Fruit fly (Drosophila melanogaster) whole organism, embryonic: ENCODE measurements around the gene Tengl1.

Experiments used
- Aef1 ChIP-seq: fragments of 200-800 bp; sonication (Bioruptor generic); IDR thresholded peaks from 3 replicates; pipeline ENCODE4 v1.3.6; 2022; ENCODE audit warnings: missing biosample characterization, missing genetic modification characterization
- CG10543 ChIP-seq: fragments of 200-800 bp; sonication (Bioruptor generic); optimal IDR thresholded peaks from 3 replicates; lab custom pipeline; 2017; ENCODE audit warnings: missing biosample characterization, mild to moderate bottlenecking, missing genetic modification characterization, moderate library complexity
- CG12659 ChIP-seq: fragments of 200-800 bp; sonication (Bioruptor generic); optimal IDR thresholded peaks from 3 replicates; lab custom pipeline; 2017; ENCODE audit warnings: mild to moderate bottlenecking, missing biosample characterization, missing genetic modification reagents, missing genetic modification characterization
- CG12769 ChIP-seq: fragments of 200-800 bp; sonication (Bioruptor generic); optimal IDR thresholded peaks from 2 replicates; lab custom pipeline; 2019; ENCODE audit warnings: missing biosample characterization, mild to moderate bottlenecking, missing genetic modification characterization, moderate library complexity
- CG13287 ChIP-seq: fragments of 200-800 bp; sonication (Bioruptor generic); IDR thresholded peaks from 2 replicates; pipeline ENCODE4 v1.3.6; 2022; ENCODE audit warnings: missing biosample characterization, missing genetic modification characterization; ENCODE audit not compliant: partially characterized antibody
- CG15514 ChIP-seq: fragments of 200-800 bp; sonication (Bioruptor generic); optimal IDR thresholded peaks from 3 replicates; lab custom pipeline; 2017; ENCODE audit warnings: missing biosample characterization, missing genetic modification characterization, mild to moderate bottlenecking, moderate library complexity, missing genetic modification reagents
- CG17186 ChIP-seq: fragments of 200-800 bp; sonication (Bioruptor generic); optimal IDR thresholded peaks from 3 replicates; lab custom pipeline; 2017; ENCODE audit warnings: missing biosample characterization, missing genetic modification reagents, missing genetic modification characterization
- CG17328 ChIP-seq: fragments of 200-800 bp; sonication (Bioruptor generic); IDR thresholded peaks from 2 replicates; pipeline ENCODE4 v1.3.6; 2022; ENCODE audit warnings: missing biosample characterization, missing genetic modification characterization
- CG30020 ChIP-seq: fragments of 200-800 bp; optimal IDR thresholded peaks from 2 replicates; lab custom pipeline; 2019; ENCODE audit warnings: missing biosample characterization, mild to moderate bottlenecking, missing genetic modification characterization, moderate library complexity
- CG3065 ChIP-seq: fragments of 200-800 bp; sonication (Bioruptor generic); optimal IDR thresholded peaks from 2 replicates; lab custom pipeline; 2016; ENCODE audit warnings: missing biosample characterization, missing genetic modification characterization
- CG33557 ChIP-seq: fragments of 200-800 bp; sonication (Bioruptor generic); optimal IDR thresholded peaks from 2 replicates; lab custom pipeline; 2019; ENCODE audit warnings: missing biosample characterization, mild to moderate bottlenecking, missing genetic modification characterization, moderate library complexity
- CG34224 ChIP-seq: fragments of 200-800 bp; sonication (Bioruptor generic); IDR thresholded peaks from 3 replicates; pipeline ENCODE4 v1.3.6; 2022; ENCODE audit warnings: missing biosample characterization, missing genetic modification characterization; ENCODE audit not compliant: partially characterized antibody
- CG4282 ChIP-seq: fragments of 200-800 bp; sonication (Bioruptor generic); optimal IDR thresholded peaks from 2 replicates; lab custom pipeline; 2016; ENCODE audit warnings: missing biosample characterization, missing genetic modification characterization
- CG43689 ChIP-seq: fragments of 200-800 bp; sonication (Bioruptor generic); IDR thresholded peaks from 2 replicates; pipeline ENCODE4 v1.3.6; 2022; ENCODE audit warnings: missing biosample characterization, missing genetic modification characterization
- CG6854 ChIP-seq: fragments of 200-800 bp; sonication (Bioruptor generic); optimal IDR thresholded peaks from 3 replicates; lab custom pipeline; 2017; ENCODE audit warnings: missing biosample characterization, mild to moderate bottlenecking, missing genetic modification characterization
- CG7745 ChIP-seq: fragments of 200-800 bp; sonication (Bioruptor generic); optimal IDR thresholded peaks from 2 replicates; lab custom pipeline; 2018; ENCODE audit warnings: missing biosample characterization, mild to moderate bottlenecking, missing genetic modification characterization, moderate library complexity
- CG8089 ChIP-seq: fragments of 200-800 bp; sonication (Bioruptor generic); optimal IDR thresholded peaks from 3 replicates; lab custom pipeline; 2016; ENCODE audit warnings: missing biosample characterization, missing genetic modification characterization
- CG9727 ChIP-seq: fragments of 200-800 bp; sonication (Bioruptor generic); optimal IDR thresholded peaks from 3 replicates; lab custom pipeline; 2017; ENCODE audit warnings: missing biosample characterization, mild to moderate bottlenecking, missing genetic modification characterization
- Deaf1 ChIP-seq: fragments of 200-800 bp; optimal IDR thresholded peaks from 3 replicates; lab custom pipeline; 2019; ENCODE audit warnings: missing biosample characterization, mild to moderate bottlenecking, missing genetic modification characterization, moderate library complexity
- Dip3 ChIP-seq: fragments of 200-800 bp; sonication (Bioruptor generic); optimal IDR thresholded peaks from 3 replicates; lab custom pipeline; 2016; ENCODE audit warnings: missing biosample characterization, missing genetic modification characterization
- Drgx ChIP-seq: fragments of 200-800 bp; sonication (Bioruptor generic); IDR thresholded peaks from 2 replicates; pipeline ENCODE4 v1.3.6; 2022; ENCODE audit warnings: missing biosample characterization, missing genetic modification characterization
- Ets97D ChIP-seq: fragments of 200-800 bp; sonication (Bioruptor generic); optimal IDR thresholded peaks from 3 replicates; lab custom pipeline; 2016; ENCODE audit warnings: missing biosample characterization, missing genetic modification characterization
- Fer2 ChIP-seq: fragments of 200-800 bp; sonication (Bioruptor generic); optimal IDR thresholded peaks from 2 replicates; lab custom pipeline; 2018; ENCODE audit warnings: missing biosample characterization, mild to moderate bottlenecking, missing genetic modification characterization, moderate library complexity
- MBD-R2 ChIP-seq: fragments of 200-800 bp; sonication (Bioruptor generic); IDR thresholded peaks from 2 replicates; pipeline ENCODE4 v1.3.6; 2022; ENCODE audit warnings: missing biosample characterization, missing genetic modification characterization
- MESR4 ChIP-seq: fragments of 200-800 bp; sonication (Bioruptor generic); optimal IDR thresholded peaks from 2 replicates; lab custom pipeline; 2018; ENCODE audit warnings: missing biosample characterization, mild to moderate bottlenecking, missing genetic modification characterization, moderate library complexity
- Max ChIP-seq: fragments of 200-800 bp; sonication (Bioruptor generic); optimal IDR thresholded peaks from 2 replicates; lab custom pipeline; 2016; ENCODE audit warnings: missing biosample characterization, mild to moderate bottlenecking, missing genetic modification characterization
- NC2β ChIP-seq: fragments of 200-800 bp; sonication (Bioruptor generic); optimal IDR thresholded peaks from 2 replicates; lab custom pipeline; 2016; ENCODE audit warnings: missing biosample characterization, missing genetic modification characterization
- Pdp1 ChIP-seq, 2 experiments: fragments of 200-800 bp; sonication (Bioruptor generic); optimal IDR thresholded peaks; 3 replicates each; lab custom pipeline; 2016; ENCODE audit warnings: missing biosample characterization in 2 of 2, missing genetic modification characterization in 2 of 2, mild to moderate bottlenecking in 1 of 2, moderate library complexity in 1 of 2
- Ravus ChIP-seq: fragments of 200-800 bp; sonication (Bioruptor generic); IDR thresholded peaks from 2 replicates; pipeline ENCODE4 v1.3.6; 2022; ENCODE audit warnings: missing biosample characterization, missing genetic modification characterization
- Scr ChIP-seq: fragments of 200-800 bp; sonication (Bioruptor generic); IDR thresholded peaks from 2 replicates; pipeline ENCODE4 v1.3.6; 2022; ENCODE audit warnings: missing biosample characterization, missing genetic modification characterization; ENCODE audit not compliant: partially characterized antibody
- TFAM ChIP-seq: fragments of 200-800 bp; sonication (Bioruptor generic); optimal IDR thresholded peaks from 2 replicates; lab custom pipeline; 2017; ENCODE audit warnings: missing biosample characterization, missing genetic modification characterization, inconsistent platforms
- Tbp ChIP-seq: fragments of >200 bp; optimal IDR thresholded peaks from 2 replicates; lab custom pipeline; 2018; ENCODE audit warnings: missing biosample characterization, missing genetic modification characterization
- Usf ChIP-seq: fragments of 200-800 bp; sonication (Bioruptor generic); optimal IDR thresholded peaks from 2 replicates; lab custom pipeline; 2017; ENCODE audit warnings: missing genotype, missing biosample characterization, missing genetic modification characterization
- cg ChIP-seq: fragments of 200-800 bp; sonication (Bioruptor generic); optimal IDR thresholded peaks from 3 replicates; lab custom pipeline; 2019; ENCODE audit warnings: missing biosample characterization, mild to moderate bottlenecking, missing genetic modification characterization, moderate library complexity
- chif ChIP-seq, 2 experiments: fragments of 200-800 bp; sonication (Bioruptor generic); optimal IDR thresholded peaks; 3 replicates each; lab custom pipeline; 2016; ENCODE audit warnings: missing biosample characterization in 2 of 2, missing genetic modification characterization in 2 of 2
- crol ChIP-seq: fragments of 200-800 bp; sonication (Bioruptor generic); IDR thresholded peaks from 2 replicates; pipeline ENCODE4 v1.3.6; 2022; ENCODE audit warnings: missing biosample characterization, missing genetic modification characterization
- da ChIP-seq: fragments of 200-800 bp; sonication (Bioruptor generic); optimal IDR thresholded peaks from 2 replicates; lab custom pipeline; 2016; ENCODE audit warnings: missing biosample characterization, missing genetic modification characterization
- dimm ChIP-seq: fragments of 200-800 bp; sonication (Bioruptor generic); IDR thresholded peaks from 2 replicates; pipeline ENCODE4 v1.3.6; 2022; ENCODE audit warnings: missing biosample characterization, missing genetic modification characterization
- disco-r ChIP-seq: fragments of 200-800 bp; sonication (Bioruptor generic); optimal IDR thresholded peaks from 2 replicates; lab custom pipeline; 2016; ENCODE audit warnings: missing biosample characterization, missing genetic modification characterization
- fd96Cb ChIP-seq: fragments of 200-800 bp; sonication (Bioruptor generic); optimal IDR thresholded peaks from 2 replicates; lab custom pipeline; 2018; ENCODE audit warnings: missing biosample characterization, mild to moderate bottlenecking, missing genetic modification characterization, moderate library complexity
- jing ChIP-seq: fragments of 200-800 bp; sonication (Bioruptor generic); optimal IDR thresholded peaks from 2 replicates; lab custom pipeline; 2018; ENCODE audit warnings: missing biosample characterization, mild to moderate bottlenecking, missing genetic modification characterization
- lbe ChIP-seq: fragments of 200-800 bp; sonication (Bioruptor generic); optimal IDR thresholded peaks from 2 replicates; lab custom pipeline; 2016; ENCODE audit warnings: missing biosample characterization, mild to moderate bottlenecking, missing genetic modification characterization
- pros ChIP-seq: fragments of 200-800 bp; sonication (Bioruptor generic); optimal IDR thresholded peaks from 3 replicates; lab custom pipeline; 2019; ENCODE audit warnings: missing biosample characterization, mild to moderate bottlenecking, missing genetic modification characterization, moderate library complexity
- pum ChIP-seq: fragments of 200-800 bp; sonication (Bioruptor generic); optimal IDR thresholded peaks from 2 replicates; lab custom pipeline; 2016; ENCODE audit warnings: missing biosample characterization, missing genetic modification characterization
- ranshi ChIP-seq: fragments of 200-800 bp; sonication (Bioruptor generic); IDR thresholded peaks from 2 replicates; pipeline ENCODE4 v1.3.6; 2022; ENCODE audit warnings: missing biosample characterization, missing genetic modification characterization
- scrt ChIP-seq: fragments of 200-800 bp; sonication (Bioruptor generic); optimal IDR thresholded peaks from 2 replicates; lab custom pipeline; 2018; ENCODE audit warnings: missing biosample characterization, mild to moderate bottlenecking, missing genetic modification characterization, moderate library complexity
- sd ChIP-seq: fragments of 200-800 bp; sonication (Bioruptor generic); optimal IDR thresholded peaks from 3 replicates; lab custom pipeline; 2018; ENCODE audit warnings: missing biosample characterization, mild to moderate bottlenecking, missing genetic modification characterization, moderate library complexity
- tna ChIP-seq: fragments of 200-800 bp; sonication (Bioruptor generic); IDR thresholded peaks from 2 replicates; pipeline ENCODE4 v1.3.6; 2022; ENCODE audit warnings: missing biosample characterization, missing genetic modification characterization; ENCODE audit not compliant: partially characterized antibody
- ttk ChIP-seq: fragments of 200-800 bp; sonication (Bioruptor generic); IDR thresholded peaks from 2 replicates; pipeline ENCODE4 v2.1.2; 2022; ENCODE audit warnings: missing biosample characterization, missing genetic modification characterization

Gene Tengl1

dm6 chr2L:2220573-2221332 lies 19.6 kb downstream of the Tengl1 start, which contains the start of gene papi (continued):
- TF ChIP-seq CG3065 (GFP tag; lab: Kevin White, UChicago) (no peak), Usf (GFP tag; lab: Kevin White, UChicago) (no peak), disco-r (GFP tag; lab: Kevin White, UChicago) (no peak), CG33557 (GFP tag; lab: Kevin White, UChicago) (no peak), ranshi (no peak), Scr (GFP tag; lab: Robert Waterston, UW) (no peak), NC2β (GFP tag; lab: Kevin White, UChicago) (no peak), cg (GFP tag; lab: Kevin White, UChicago) (peak; percentile 13), TFAM (GFP tag; lab: Kevin White, UChicago) (no peak), CG4282 (GFP tag; lab: Kevin White, UChicago) (no peak), CG12769 (tag; lab: Kevin White, UChicago) (no peak), CG12659 (peak; percentile 54), CG7745 (tag; lab: Kevin White, UChicago) (no peak), pum (no peak), Ravus (GFP tag; lab: Robert Waterston, UW) (no peak), Drgx (no peak), chif (GFP tag; optimal IDR thresholded peaks at IDR 0.05; lab: Kevin White, UChicago) (no peak), da (GFP tag; lab: Kevin White, UChicago) (no peak), MESR4 (GFP tag; lab: Kevin White, UChicago) (peak; percentile 62), CG17186 (GFP tag; lab: Kevin White, UChicago) (no peak), CG30020 (tag; lab: Kevin White, UChicago) (no peak), ttk (GFP tag; lab: Robert Waterston, UW) (no peak), CG9727 (GFP tag; lab: Kevin White, UChicago) (no peak), Pdp1 (GFP tag; optimal IDR thresholded peaks at IDR 0.05; lab: Kevin White, UChicago) (peak in 1 of 2 experiments; percentile 91), sd (tag; lab: Kevin White, UChicago) (peak; percentile 75), jing (no peak), CG10543 (peak; percentile 38), scrt (peak; percentile 19), CG8089 (no peak), Ets97D (GFP tag; lab: Kevin White, UChicago) (peak; percentile 31), CG17328 (GFP tag; lab: Robert Waterston, UW) (no peak), MBD-R2 (GFP tag; lab: Robert Waterston, UW) (peak; percentile 39), CG15514 (GFP tag; lab: Kevin White, UChicago) (peak; percentile 5), tna (GFP tag; lab: Robert Waterston, UW) (no peak), dimm (GFP tag; lab: Robert Waterston, UW) (no peak), pros (GFP tag; lab: Kevin White, UChicago) (no peak), CG6854 (peak; percentile 16), Tbp (GFP tag; lab: Kevin White, UChicago) (no peak), Fer2 (tag; lab: Kevin White, UChicago) (no peak), Max (peak; percentile 69), fd96Cb (tag; lab: Kevin White, UChicago) (no peak), Dip3 (GFP tag; lab: Kevin White, UChicago) (no peak), CG13287 (GFP tag; lab: Robert Waterston, UW) (0 out of 2 replicates have a peak, but pooled peaks have one; percentile 15), CG34224 (no peak), Deaf1 (tag; lab: Kevin White, UChicago) (no peak), Aef1 (no peak), CG43689 (GFP tag; lab: Robert Waterston, UW) (no peak), crol (GFP tag; lab: Robert Waterston, UW) (no peak), lbe (peak; percentile 31)
